Worm (Caenorhabditis elegans) whole organism, mixed stage, embryonic: ENCODE data around the gene T24E12.3.

Experiments
- nhr-237 ChIP-seq: fragments of 150-350 bp; optimal IDR thresholded peaks from 2 replicates; lab custom pipeline; 2014; ENCODE audit warnings: missing biosample characterization, missing genetic modification characterization
- unc-62 ChIP-seq: fragments of 150-350 bp; optimal IDR thresholded peaks from 2 replicates; lab custom pipeline; 2014; ENCODE audit warnings: missing biosample characterization, missing genetic modification reagents, missing genetic modification characterization

DNA sequence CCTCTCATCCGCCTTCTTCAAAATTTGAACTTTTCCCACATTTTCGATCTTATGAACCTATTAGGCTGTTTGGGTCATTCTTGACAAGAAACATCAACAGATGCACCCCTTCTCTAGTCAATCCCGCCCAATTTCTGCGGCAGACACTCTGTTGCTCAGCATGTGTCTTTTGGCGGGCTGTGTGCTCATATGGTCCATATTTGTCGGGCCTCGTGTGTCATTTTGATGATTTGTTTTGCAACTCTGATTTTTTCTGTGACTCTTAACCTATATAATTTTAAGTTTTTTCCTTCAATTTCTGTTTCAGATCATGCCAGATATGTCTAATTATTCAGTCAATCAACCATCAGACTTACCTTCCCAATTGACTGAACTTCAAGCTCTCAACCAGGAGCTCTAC lies 11.3 kb downstream of the T24E12.3 start, which contains the start of gene T24E12.13:
- TF ChIP-seq nhr-237 (tag; lab: Kevin White, UChicago) (no peak), unc-62 (GFP tag; lab: Kevin White, UChicago) (no peak)
